Fruit fly (Drosophila melanogaster) whole organism, embryonic: ENCODE measurements around the gene CG18063.

Experiments
- Ada2b ChIP-seq: fragments of 200-800 bp; sonication (Bioruptor generic); IDR thresholded peaks from 2 replicates; pipeline ENCODE4 v1.3.6; 2022; ENCODE audit warnings: missing biosample characterization, missing genetic modification characterization
- CG11696 ChIP-seq: fragments of 200-800 bp; sonication (Bioruptor generic); IDR thresholded peaks from 2 replicates; pipeline ENCODE4 v1.3.6; 2022; ENCODE audit warnings: missing biosample characterization, missing genetic modification characterization
- CG12104 ChIP-seq: fragments of 200-800 bp; sonication (Bioruptor generic); optimal IDR thresholded peaks from 3 replicates; lab custom pipeline; 2016; ENCODE audit warnings: missing biosample characterization, missing genetic modification characterization
- CG12236 ChIP-seq: fragments of 200-800 bp; sonication (Bioruptor generic); optimal IDR thresholded peaks from 2 replicates; lab custom pipeline; 2016; ENCODE audit warnings: missing biosample characterization, missing genetic modification characterization
- CG1647 ChIP-seq: fragments of 200-800 bp; sonication (Bioruptor generic); optimal IDR thresholded peaks from 3 replicates; lab custom pipeline; 2016; ENCODE audit warnings: missing biosample characterization, missing genetic modification characterization
- CG17328 ChIP-seq: fragments of 200-800 bp; sonication (Bioruptor generic); IDR thresholded peaks from 2 replicates; pipeline ENCODE4 v1.3.6; 2022; ENCODE audit warnings: missing biosample characterization, missing genetic modification characterization
- CG18599 ChIP-seq: fragments of 200-800 bp; sonication (Bioruptor generic); optimal IDR thresholded peaks from 3 replicates; lab custom pipeline; 2017; ENCODE audit warnings: missing biosample characterization, missing genetic modification characterization, mild to moderate bottlenecking, moderate library complexity, missing genetic modification reagents
- CG3281 ChIP-seq: fragments of 200-800 bp; sonication (Bioruptor generic); optimal IDR thresholded peaks from 3 replicates; lab custom pipeline; 2017; ENCODE audit warnings: missing biosample characterization, mild to moderate bottlenecking, missing genetic modification characterization
- CG33557 ChIP-seq: fragments of 200-800 bp; sonication (Bioruptor generic); optimal IDR thresholded peaks from 2 replicates; lab custom pipeline; 2019; ENCODE audit warnings: missing biosample characterization, mild to moderate bottlenecking, missing genetic modification characterization, moderate library complexity
- CG4404 ChIP-seq: fragments of 200-800 bp; sonication (Bioruptor generic); IDR thresholded peaks from 2 replicates; pipeline ENCODE4 v1.3.6; 2022; ENCODE audit warnings: missing biosample characterization, missing genetic modification characterization
- CG4820 ChIP-seq: fragments of 200-800 bp; sonication (Bioruptor generic); optimal IDR thresholded peaks from 3 replicates; lab custom pipeline; 2016; ENCODE audit warnings: missing biosample characterization, missing genetic modification characterization
- CG6765 ChIP-seq: fragments of 200-800 bp; sonication (Bioruptor generic); optimal IDR thresholded peaks from 3 replicates; lab custom pipeline; 2017; ENCODE audit warnings: missing biosample characterization, mild to moderate bottlenecking, missing genetic modification characterization
- CG6854 ChIP-seq: fragments of 200-800 bp; sonication (Bioruptor generic); optimal IDR thresholded peaks from 3 replicates; lab custom pipeline; 2017; ENCODE audit warnings: missing biosample characterization, mild to moderate bottlenecking, missing genetic modification characterization
- CG7928 ChIP-seq: fragments of 200-800 bp; sonication (Bioruptor generic); optimal IDR thresholded peaks from 2 replicates; lab custom pipeline; 2017; ENCODE audit warnings: missing biosample characterization, mild to moderate bottlenecking, missing genetic modification characterization
- CG7963 ChIP-seq: fragments of 200-800 bp; sonication (Bioruptor generic); IDR thresholded peaks from 3 replicates; pipeline ENCODE4 v1.3.6; 2022; ENCODE audit warnings: missing biosample characterization, missing genetic modification characterization; ENCODE audit not compliant: partially characterized antibody
- CG9609 ChIP-seq: fragments of 200-800 bp; sonication (Bioruptor generic); optimal IDR thresholded peaks from 3 replicates; lab custom pipeline; 2016; ENCODE audit warnings: missing biosample characterization, missing genetic modification characterization
- D19A ChIP-seq: fragments of 200-800 bp; optimal IDR thresholded peaks from 3 replicates; lab custom pipeline; 2019; ENCODE audit warnings: missing biosample characterization, mild to moderate bottlenecking, missing genetic modification characterization, moderate library complexity
- D19B ChIP-seq: fragments of 200-800 bp; sonication (Bioruptor generic); optimal IDR thresholded peaks from 2 replicates; lab custom pipeline; 2017; ENCODE audit warnings: missing biosample characterization, mild to moderate bottlenecking, missing genetic modification characterization
- Dfd ChIP-seq, 2 experiments: fragments of >200 bp; optimal IDR thresholded peaks; 2 replicates each; lab custom pipeline; 2017; ENCODE audit warnings: missing biosample characterization in 2 of 2, missing genetic modification characterization in 2 of 2
- HLHmδ ChIP-seq: fragments of 200-800 bp; sonication (Bioruptor generic); optimal IDR thresholded peaks from 2 replicates; lab custom pipeline; 2018; ENCODE audit warnings: missing biosample characterization, mild to moderate bottlenecking, missing genetic modification characterization, moderate library complexity
- Hand ChIP-seq: fragments of 200-800 bp; sonication (Bioruptor generic); optimal IDR thresholded peaks from 2 replicates; lab custom pipeline; 2017; ENCODE audit warnings: mild to moderate bottlenecking, missing biosample characterization, missing genetic modification reagents, missing genetic modification characterization
- Hmr ChIP-seq: fragments of 200-800 bp; sonication (Bioruptor generic); optimal IDR thresholded peaks from 3 replicates; lab custom pipeline; 2017; ENCODE audit warnings: mild to moderate bottlenecking, missing biosample characterization, missing genetic modification reagents, missing genetic modification characterization
- Hr3 ChIP-seq: fragments of 200-800 bp; sonication (Bioruptor generic); optimal IDR thresholded peaks from 3 replicates; lab custom pipeline; 2016; ENCODE audit warnings: missing biosample characterization, missing genetic modification characterization
- Hr51 ChIP-seq, 2 experiments: fragments of 200-800 bp; sonication (Bioruptor generic); optimal IDR thresholded peaks; 2 replicates in 1 of 2; 3 replicates in 1 of 2; lab custom pipeline; 2016 to 2018; ENCODE audit warnings: missing biosample characterization in 2 of 2, missing genetic modification characterization in 2 of 2, mild to moderate bottlenecking in 1 of 2, moderate library complexity in 1 of 2
- NC2β ChIP-seq: fragments of 200-800 bp; sonication (Bioruptor generic); optimal IDR thresholded peaks from 2 replicates; lab custom pipeline; 2016; ENCODE audit warnings: missing biosample characterization, missing genetic modification characterization
- PHDP ChIP-seq: fragments of 200-800 bp; sonication (Bioruptor generic); optimal IDR thresholded peaks from 3 replicates; lab custom pipeline; 2018; ENCODE audit warnings: missing biosample characterization, mild to moderate bottlenecking, missing genetic modification characterization, moderate library complexity
- Scr ChIP-seq: fragments of 200-800 bp; sonication (Bioruptor generic); IDR thresholded peaks from 2 replicates; pipeline ENCODE4 v1.3.6; 2022; ENCODE audit warnings: missing biosample characterization, missing genetic modification characterization; ENCODE audit not compliant: partially characterized antibody
- Sox100B ChIP-seq: fragments of 200-800 bp; sonication (Bioruptor generic); optimal IDR thresholded peaks from 3 replicates; lab custom pipeline; 2018; ENCODE audit warnings: missing biosample characterization, mild to moderate bottlenecking, missing genetic modification characterization
- Sox102F ChIP-seq: fragments of 200-800 bp; sonication (Bioruptor generic); optimal IDR thresholded peaks from 2 replicates; lab custom pipeline; 2018; ENCODE audit warnings: missing biosample characterization, mild to moderate bottlenecking, missing genetic modification characterization, moderate library complexity
- Sry-β ChIP-seq: fragments of 200-800 bp; sonication (Bioruptor generic); optimal IDR thresholded peaks from 2 replicates; lab custom pipeline; 2018; ENCODE audit warnings: missing biosample characterization, mild to moderate bottlenecking, missing genetic modification characterization, moderate library complexity
- Usf ChIP-seq: fragments of 200-800 bp; sonication (Bioruptor generic); optimal IDR thresholded peaks from 2 replicates; lab custom pipeline; 2017; ENCODE audit warnings: missing genotype, missing biosample characterization, missing genetic modification characterization
- corto ChIP-seq: fragments of 200-800 bp; sonication (Bioruptor generic); optimal IDR thresholded peaks from 2 replicates; lab custom pipeline; 2016; ENCODE audit warnings: missing biosample characterization, mild to moderate bottlenecking, missing genetic modification characterization, moderate library complexity
- dpn ChIP-seq, 2 experiments: fragments of 200-800 bp; sonication (Bioruptor generic); optimal IDR thresholded peaks; 3 replicates each; lab custom pipeline; 2016; ENCODE audit warnings: missing biosample characterization in 2 of 2, missing genetic modification characterization in 2 of 2
- eve ChIP-seq, 2 experiments: fragments of >200 bp; optimal IDR thresholded peaks; 2 replicates each; lab custom pipeline; 2017; ENCODE audit warnings: missing biosample characterization in 2 of 2, missing genetic modification characterization in 2 of 2
- fd3F ChIP-seq: fragments of 200-800 bp; sonication (Bioruptor generic); optimal IDR thresholded peaks from 2 replicates; lab custom pipeline; 2018; ENCODE audit warnings: missing biosample characterization, mild to moderate bottlenecking, missing genetic modification characterization, moderate library complexity
- hth ChIP-seq: fragments of >200 bp; optimal IDR thresholded peaks from 2 replicates; lab custom pipeline; 2017; ENCODE audit warnings: inconsistent platforms
- jumu ChIP-seq: fragments of 200-800 bp; sonication (Bioruptor generic); optimal IDR thresholded peaks from 3 replicates; lab custom pipeline; 2016; ENCODE audit warnings: missing biosample characterization, missing genetic modification characterization
- kah ChIP-seq: fragments of 200-800 bp; sonication (Bioruptor generic); optimal IDR thresholded peaks from 2 replicates; lab custom pipeline; 2018; ENCODE audit warnings: missing biosample characterization, mild to moderate bottlenecking, missing genetic modification characterization
- lilli ChIP-seq: fragments of 200-800 bp; sonication (Bioruptor generic); optimal IDR thresholded peaks from 3 replicates; lab custom pipeline; 2016; ENCODE audit warnings: missing biosample characterization, missing genetic modification characterization
- p53 ChIP-seq: fragments of 200-800 bp; sonication (Bioruptor generic); optimal IDR thresholded peaks from 2 replicates; lab custom pipeline; 2016; ENCODE audit warnings: missing biosample characterization, missing genetic modification characterization
- pan ChIP-seq, 4 experiments: fragments of >200 bp in 3 of 4; fragments of 200-800 bp in 1 of 4; sonication (Bioruptor generic) in 1 of 4; optimal IDR thresholded peaks in 3 of 4; IDR thresholded peaks in 1 of 4; 2 replicates each; pipeline versions ENCODE4 v1.3.6 to Lab custom; 2017 to 2022; ENCODE audit warnings: missing biosample characterization in 2 of 4, missing genetic modification characterization in 2 of 4, mixed read lengths in 1 of 4
- pho ChIP-seq: fragments of 200-800 bp; sonication (Bioruptor generic); optimal IDR thresholded peaks from 2 replicates; lab custom pipeline; 2016; ENCODE audit warnings: missing biosample characterization, missing genetic modification characterization
- sim ChIP-seq: fragments of 200-800 bp; sonication (Bioruptor generic); IDR thresholded peaks from 2 replicates; pipeline ENCODE4 v1.3.6; 2022; ENCODE audit warnings: missing biosample characterization, missing genetic modification characterization
- slou ChIP-seq: fragments of 200-800 bp; sonication (Bioruptor generic); optimal IDR thresholded peaks from 3 replicates; lab custom pipeline; 2016; ENCODE audit warnings: missing biosample characterization, missing genetic modification characterization
- slp2 ChIP-seq: fragments of 200-800 bp; sonication (Bioruptor generic); optimal IDR thresholded peaks from 2 replicates; lab custom pipeline; 2016; ENCODE audit warnings: missing biosample characterization, missing genetic modification characterization
- trem ChIP-seq: fragments of 200-800 bp; optimal IDR thresholded peaks from 3 replicates; lab custom pipeline; 2019; ENCODE audit warnings: missing biosample characterization, mild to moderate bottlenecking, missing genetic modification characterization, moderate library complexity
- tx ChIP-seq: fragments of 200-800 bp; sonication (Bioruptor generic); optimal IDR thresholded peaks from 2 replicates; lab custom pipeline; 2016; ENCODE audit warnings: missing biosample characterization, missing genetic modification characterization
- zen2 ChIP-seq: fragments of 200-800 bp; sonication (Bioruptor generic); IDR thresholded peaks from 3 replicates; pipeline ENCODE4 v1.3.6; 2022; ENCODE audit warnings: missing biosample characterization, missing genetic modification characterization; ENCODE audit not compliant: partially characterized antibody

CG18063 gene

dm6 chr2L:15910937-15911590 is 46.6 kb upstream of the CG18063 start (continued):
- peak; percentile 93 for TF ChIP-seq tx
- TF ChIP-seq pan (optimal IDR thresholded peaks at IDR 0.05; lab: Kevin White, UChicago): no peak
- TF ChIP-seq pan (GFP tag; optimal IDR thresholded peaks at IDR 0.05 in 1 of 2, IDR thresholded peaks at IDR 0.05 in 1 of 2): peak in 1 of 2 experiments; percentile 96
- TF ChIP-seq CG18599: peak; percentile 94
- peak; percentile 94 for TF ChIP-seq CG9609 (GFP tag; lab: Kevin White, UChicago)
- peak; percentile 95 for TF ChIP-seq NC2β (GFP tag; lab: Kevin White, UChicago)
- no peak for TF ChIP-seq CG7963 (GFP tag; lab: Robert Waterston, UW)
- TF ChIP-seq CG4820: peak; percentile 95
- TF ChIP-seq hth (lab: Kevin White, UChicago): no peak
- TF ChIP-seq slou (GFP tag; lab: Kevin White, UChicago): peak; percentile 86
- TF ChIP-seq Usf (GFP tag; lab: Kevin White, UChicago): peak; percentile 85
- peak; percentile 97 for TF ChIP-seq Sox102F
- peak; percentile 39 for TF ChIP-seq CG7928 (GFP tag; lab: Kevin White, UChicago)
- no peak for TF ChIP-seq kah
- TF ChIP-seq Sox100B (GFP tag; lab: Kevin White, UChicago): peak; percentile 96
- TF ChIP-seq dpn (GFP tag; optimal IDR thresholded peaks at IDR 0.05; lab: Kevin White, UChicago): peak; percentile 95 to 97
- peak; percentile 66 for TF ChIP-seq Sry-β (GFP tag; lab: Kevin White, UChicago)
- TF ChIP-seq CG12236 (GFP tag; lab: Kevin White, UChicago): peak; percentile 91
- peak; percentile 92 for TF ChIP-seq slp2
- peak; percentile 94 for TF ChIP-seq pho (GFP tag; lab: Kevin White, UChicago)
- peak; percentile 91 for TF ChIP-seq sim (GFP tag; lab: Robert Waterston, UW)
- 0 out of 2 replicates have a peak, but pooled peaks have one; percentile 14 for TF ChIP-seq Scr
- TF ChIP-seq CG12104 (GFP tag; lab: Kevin White, UChicago): peak; percentile 91
- peak in 1 of 2 experiments; percentile 98 for TF ChIP-seq eve (GFP tag; optimal IDR thresholded peaks at IDR 0.05; lab: Kevin White, UChicago)
- TF ChIP-seq lilli: peak; percentile 96
- TF ChIP-seq D19B: peak; percentile 81
- TF ChIP-seq jumu: peak; percentile 96
- peak; percentile 95 for TF ChIP-seq fd3F (GFP tag; lab: Kevin White, UChicago)
- peak; percentile 92 for TF ChIP-seq CG3281 (GFP tag; lab: Kevin White, UChicago)
- peak; percentile 90 for TF ChIP-seq CG11696 (GFP tag; lab: Robert Waterston, UW)
- TF ChIP-seq trem: peak; percentile 92
- TF ChIP-seq HLHmδ: peak; percentile 98
- peak; percentile 89 for TF ChIP-seq CG6854 (GFP tag; lab: Kevin White, UChicago)
- TF ChIP-seq Ada2b: peak; percentile 93
- peak; percentile 72 for TF ChIP-seq CG6765 (GFP tag; lab: Kevin White, UChicago)
- TF ChIP-seq Hmr (GFP tag; lab: Kevin White, UChicago): peak; percentile 94
- TF ChIP-seq CG1647 (GFP tag; lab: Kevin White, UChicago): peak; percentile 92
- TF ChIP-seq Hr3 (GFP tag; lab: Kevin White, UChicago): peak; percentile 87
- no peak for TF ChIP-seq Dfd (GFP tag; optimal IDR thresholded peaks at IDR 0.05; lab: Kevin White, UChicago)
- TF ChIP-seq Hr51 (GFP tag; optimal IDR thresholded peaks at IDR 0.05; lab: Kevin White, UChicago): peak; percentile 93 to 99
- peak; percentile 97 for TF ChIP-seq CG17328 (GFP tag; lab: Robert Waterston, UW)
- TF ChIP-seq PHDP (tag; lab: Kevin White, UChicago): peak; percentile 97
- TF ChIP-seq CG4404: peak; percentile 87
- peak; percentile 91 for TF ChIP-seq p53
- TF ChIP-seq CG33557: peak; percentile 90
- no peak for TF ChIP-seq zen2 (GFP tag; lab: Robert Waterston, UW)
- peak; percentile 92 for TF ChIP-seq D19A (tag; lab: Kevin White, UChicago)
- peak; percentile 77 for TF ChIP-seq Hand (GFP tag; lab: Kevin White, UChicago)
- TF ChIP-seq corto (GFP tag; lab: Kevin White, UChicago): peak; percentile 88
